Worm (Caenorhabditis elegans): ENCODE results near the gene ZK1073.2.

DNA sequence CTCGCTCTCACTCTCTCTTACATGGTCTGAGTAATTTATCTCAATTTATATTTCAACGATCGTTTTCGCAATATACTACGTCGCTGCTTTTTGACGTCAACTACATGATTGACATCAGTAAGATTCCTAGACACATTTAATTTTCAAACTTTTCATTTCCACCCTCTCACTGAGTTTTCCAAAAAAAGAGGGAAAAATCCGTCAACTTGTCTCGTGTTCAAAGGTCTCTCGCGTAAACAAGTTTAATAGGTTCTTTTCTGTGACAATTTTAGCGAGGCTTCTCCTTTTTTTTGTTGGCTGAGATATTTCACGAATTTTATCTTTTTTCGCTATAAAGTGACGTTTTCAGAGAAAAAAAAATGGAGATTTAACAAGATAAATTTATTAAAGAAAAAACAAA lies 10.5 kb downstream of the ZK1073.2 start:
- no peak for TF ChIP-seq him-1 (tag; optimal IDR thresholded peaks at IDR 0.05)
- no peak for TF ChIP-seq W03F9.2 (tag; optimal IDR thresholded peaks at IDR 0.05)

All from whole organism, L4/young adult.